Worm (Caenorhabditis elegans) whole organism, L2 larva: ENCODE data around the gene Y75D11A.3.
"Not testable (repeated sequence)": the region's sequence is repeated elsewhere in the genome, so short reads cannot be mapped to it uniquely, and the experiment has no call there.

ENCODE experiments used
- C34F6.9 ChIP-seq: fragments of 150-350 bp; optimal IDR thresholded peaks from 2 replicates; lab custom pipeline; 2014; ENCODE audit warnings: missing biosample characterization, missing genetic modification characterization
- F13H6.1 ChIP-seq: sonication (generic microtip); optimal IDR thresholded peaks from 2 replicates; lab custom pipeline; 2016; ENCODE audit warnings: missing genetic modification characterization, missing compliant biosample characterization
- Y55F3AM.14 ChIP-seq: fragments of 200-800 bp; sonication (Bioruptor generic); optimal IDR thresholded peaks from 2 replicates; lab custom pipeline; 2018; ENCODE audit warnings: mild to moderate bottlenecking, missing genetic modification characterization, missing compliant biosample characterization
- ama-1 ChIP-seq: fragments of 150-350 bp; optimal IDR thresholded peaks from 2 replicates; lab custom pipeline; 2018; ENCODE audit warnings: inconsistent platforms
- ceh-82 ChIP-seq: fragments of 150-350 bp; optimal IDR thresholded peaks from 2 replicates; lab custom pipeline; 2014; ENCODE audit warnings: missing biosample characterization, missing genetic modification characterization
- dmd-4 ChIP-seq: sonication (generic microtip); optimal IDR thresholded peaks from 2 replicates; lab custom pipeline; 2017; ENCODE audit warnings: missing biosample characterization, missing genetic modification characterization
- elt-1 ChIP-seq: fragments of 150-350 bp; optimal IDR thresholded peaks from 2 replicates; lab custom pipeline; 2014; ENCODE audit warnings: missing biosample characterization, missing genetic modification characterization
- elt-3 ChIP-seq: sonication (generic microtip); optimal IDR thresholded peaks from 2 replicates; lab custom pipeline; 2017; ENCODE audit warnings: missing biosample characterization, missing genetic modification characterization
- fos-1 ChIP-seq: fragments of 150-350 bp; optimal IDR thresholded peaks from 2 replicates; lab custom pipeline; 2014; ENCODE audit warnings: missing biosample characterization, missing genetic modification characterization
- gmeb-1 ChIP-seq: fragments of 150-350 bp; optimal IDR thresholded peaks from 2 replicates; lab custom pipeline; 2014; ENCODE audit warnings: missing biosample characterization, missing genetic modification characterization
- lin-11 ChIP-seq: fragments of 150-350 bp; sonication (generic microtip); optimal IDR thresholded peaks from 2 replicates; lab custom pipeline; 2014; ENCODE audit warnings: missing biosample characterization, missing genetic modification characterization, inconsistent platforms, mixed read lengths
- lin-13 ChIP-seq: fragments of 150-350 bp; optimal IDR thresholded peaks from 2 replicates; lab custom pipeline; 2014; ENCODE audit warnings: missing biosample characterization, missing genetic modification reagents, missing genetic modification characterization
- lin-39 ChIP-seq: fragments of 150-350 bp; optimal IDR thresholded peaks from 2 replicates; lab custom pipeline; 2014; ENCODE audit warnings: missing biosample characterization, missing genetic modification reagents, missing genetic modification characterization
- lsy-2 ChIP-seq, 2 experiments: fragments of 150-350 bp in 1 of 2; sonication (generic microtip) in 1 of 2; optimal IDR thresholded peaks; 2 replicates each; lab custom pipeline; 2014 to 2017; ENCODE audit warnings: missing biosample characterization in 2 of 2, missing genetic modification characterization in 2 of 2
- mab-5 ChIP-seq: fragments of 150-350 bp; optimal IDR thresholded peaks from 2 replicates; lab custom pipeline; 2014; ENCODE audit warnings: missing biosample characterization, missing genetic modification characterization
- mbf-1 ChIP-seq: sonication (generic microtip); optimal IDR thresholded peaks from 2 replicates; lab custom pipeline; 2017; ENCODE audit warnings: missing biosample characterization, missing genetic modification characterization
- mdl-1 ChIP-seq, 2 experiments: fragments of 150-350 bp in 1 of 2; sonication (generic microtip) in 1 of 2; optimal IDR thresholded peaks; 2 replicates each; lab custom pipeline; 2017; ENCODE audit warnings: missing biosample characterization in 2 of 2, missing genetic modification characterization in 2 of 2
- nhr-129 ChIP-seq: fragments of 150-350 bp; optimal IDR thresholded peaks from 2 replicates; lab custom pipeline; 2014; ENCODE audit warnings: missing biosample characterization, missing genetic modification characterization
- nhr-237 ChIP-seq: fragments of 150-350 bp; optimal IDR thresholded peaks from 2 replicates; lab custom pipeline; 2014; ENCODE audit warnings: missing biosample characterization, missing genetic modification characterization
- nhr-25 ChIP-seq: fragments of 150-350 bp; sonication (generic microtip); optimal IDR thresholded peaks from 3 replicates; lab custom pipeline; 2014; ENCODE audit warnings: missing biosample characterization, missing genetic modification characterization
- nhr-6 ChIP-seq: fragments of 150-350 bp; optimal IDR thresholded peaks from 2 replicates; lab custom pipeline; 2014; ENCODE audit warnings: missing biosample characterization, missing genetic modification characterization
- nhr-77 ChIP-seq: fragments of 150-350 bp; optimal IDR thresholded peaks from 2 replicates; lab custom pipeline; 2014; ENCODE audit warnings: missing biosample characterization, missing genetic modification characterization
- peb-1 ChIP-seq: fragments of 150-350 bp; optimal IDR thresholded peaks from 2 replicates; lab custom pipeline; 2014; ENCODE audit warnings: missing biosample characterization, missing genetic modification characterization
- sem-4 ChIP-seq: fragments of 150-350 bp; optimal IDR thresholded peaks from 2 replicates; lab custom pipeline; 2014; ENCODE audit warnings: missing biosample characterization, missing genetic modification reagents, missing genetic modification characterization
- skn-1 ChIP-seq: sonication (generic microtip); optimal IDR thresholded peaks from 2 replicates; lab custom pipeline; 2017; ENCODE audit warnings: missing biosample characterization, missing genetic modification characterization
- sma-3 ChIP-seq: sonication (generic microtip); optimal IDR thresholded peaks from 2 replicates; lab custom pipeline; 2016; ENCODE audit warnings: missing genetic modification reagents, missing genetic modification characterization, missing compliant biosample characterization
- sma-9 ChIP-seq, 2 experiments: fragments of 150-350 bp in 1 of 2; sonication (generic microtip) in 1 of 2; optimal IDR thresholded peaks; 2 replicates each; lab custom pipeline; 2014 to 2016; ENCODE audit warnings: missing genetic modification characterization in 2 of 2, mild to moderate bottlenecking in 1 of 2, missing biosample characterization in 1 of 2, missing compliant biosample characterization in 1 of 2, missing genetic modification reagents in 1 of 2, moderate library complexity in 1 of 2
- unc-62 ChIP-seq: fragments of 150-350 bp; optimal IDR thresholded peaks from 2 replicates; lab custom pipeline; 2014; ENCODE audit warnings: missing biosample characterization, missing genetic modification reagents, missing genetic modification characterization
- zag-1 ChIP-seq: fragments of 150-350 bp; optimal IDR thresholded peaks from 2 replicates; lab custom pipeline; 2014; ENCODE audit warnings: missing biosample characterization, missing genetic modification characterization
- ztf-1 ChIP-seq: fragments of 200-800 bp; sonication (Bioruptor generic); conservative IDR thresholded peaks from 2 replicates; pipeline ENCODE4 v1.3.6; 2022; ENCODE audit warnings: missing genetic modification characterization, missing compliant biosample characterization
- ztf-4 ChIP-seq: fragments of 150-350 bp; optimal IDR thresholded peaks from 2 replicates; lab custom pipeline; 2014; ENCODE audit warnings: missing biosample characterization, missing genetic modification characterization

Y75D11A.3 gene

ce11 chrX:1748476-1748875 lies 2.5 kb upstream of the Y75D11A.3 start, which contains the start of gene Y75D11A.6:
Gene Y75D11A.6 (minus strand): TSS chrX:1748576.
- not testable (repeated sequence) for TF ChIP-seq mbf-1 (tag; lab: Kevin White, UChicago); skn-1 (tag; lab: Kevin White, UChicago); ama-1 (lab: Kevin White, UChicago)

DNA sequence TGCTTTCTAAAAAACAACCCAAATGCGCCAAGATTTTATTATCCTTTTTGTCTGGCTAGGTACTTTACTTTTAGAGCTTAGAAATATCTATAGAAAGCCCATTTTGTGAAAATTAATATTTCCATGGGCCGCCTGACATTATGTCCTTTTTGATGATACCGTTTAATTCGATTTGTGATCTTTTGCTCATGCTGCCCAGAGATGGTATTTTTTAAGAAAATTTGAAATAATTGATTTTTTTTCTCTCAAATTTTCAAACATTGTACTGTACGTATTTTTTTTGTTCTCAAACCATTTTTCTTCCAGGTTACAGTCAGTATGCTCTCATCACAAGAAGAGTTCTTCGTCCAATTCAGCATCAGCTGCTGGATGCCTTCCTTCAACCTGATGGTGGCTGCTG lies 3.5 kb downstream of the Y75D11A.3 start, which contains the start of gene Y75D11A.2:
TSS of gene Y75D11A.2 (plus strand) at position 301 of the 400 bp plus-strand sequence.
- not testable (repeated sequence) for TF ChIP-seq nhr-77 (tag; lab: Kevin White, UChicago); mdl-1 (tag; optimal IDR thresholded peaks at IDR 0.05; lab: Kevin White, UChicago); lin-11

DNA sequence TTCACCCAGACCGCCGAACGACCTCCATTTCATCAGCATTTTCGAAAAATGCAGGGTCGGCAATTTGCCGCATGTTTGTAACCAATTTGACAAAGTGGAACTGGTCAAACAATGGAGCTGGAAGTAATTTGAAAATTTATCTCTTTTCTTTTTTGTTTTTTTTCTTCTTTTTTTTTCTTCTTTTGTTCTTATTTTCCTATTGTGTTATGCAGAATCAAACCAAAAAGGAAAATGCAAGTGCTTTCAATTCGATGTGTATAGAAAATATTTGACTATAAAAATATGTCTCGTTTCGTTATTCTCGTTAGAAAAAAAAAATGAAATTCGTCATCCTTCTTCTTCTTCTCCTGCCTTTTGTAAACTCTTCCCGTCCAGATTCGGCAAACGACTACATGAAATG lies 8.4 kb downstream of the Y75D11A.3 start, which contains the start of gene F07G6.10:
TSS of gene F07G6.10 (plus strand) at position 301 of the 400 bp plus-strand sequence.
- TF ChIP-seq Y55F3AM.14 (GFP tag; lab: Kevin White, UChicago) (no peak), mdl-1 (tag; optimal IDR thresholded peaks at IDR 0.05; lab: Kevin White, UChicago) (no peak), lin-39 (tag; lab: Kevin White, UChicago) (no peak), F13H6.1 (tag; lab: Kevin White, UChicago) (no peak), gmeb-1 (tag; lab: Kevin White, UChicago) (no peak), ceh-82 (no peak), dmd-4 (tag; lab: Kevin White, UChicago) (no peak), C34F6.9 (no peak), unc-62 (GFP tag; lab: Kevin White, UChicago) (no peak), ama-1 (lab: Kevin White, UChicago) (no peak), nhr-129 (no peak), nhr-25 (no peak), nhr-237 (tag; lab: Kevin White, UChicago) (no peak), mab-5 (tag; lab: Kevin White, UChicago) (no peak), sma-9 (GFP tag; optimal IDR thresholded peaks at IDR 0.05; lab: Kevin White, UChicago) (no peak), sma-9 (tag; optimal IDR thresholded peaks at IDR 0.05; lab: Kevin White, UChicago) (no peak)

DNA sequence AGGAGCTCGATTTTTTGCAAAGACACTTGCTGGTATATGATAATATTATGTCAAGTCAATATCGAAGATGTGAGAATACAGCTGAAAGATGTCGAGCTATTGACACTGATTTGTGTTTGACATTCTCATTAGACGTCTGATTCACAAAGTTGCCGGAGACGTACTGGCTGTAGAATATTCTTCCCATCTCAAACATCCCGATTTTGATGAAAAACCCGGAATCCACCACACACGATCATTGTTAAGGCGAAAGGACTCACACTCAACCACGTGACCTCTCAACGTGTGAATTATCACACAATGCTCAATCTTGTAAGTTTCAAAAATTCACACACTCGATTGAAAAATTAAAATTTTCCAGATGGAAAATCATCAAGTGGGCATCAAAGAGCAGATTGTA lies 10.1 kb downstream of the Y75D11A.3 start, which contains the start of gene F07G6.12:
TSS of gene F07G6.12 (plus strand) at position 301 of the 400 bp plus-strand sequence.
- TF ChIP-seq lin-13 (no peak), sma-9 (GFP tag; optimal IDR thresholded peaks at IDR 0.05; lab: Kevin White, UChicago) (no peak), sma-9 (tag; optimal IDR thresholded peaks at IDR 0.05; lab: Kevin White, UChicago) (no peak), lsy-2 (tag; optimal IDR thresholded peaks at IDR 0.05; lab: Kevin White, UChicago) (no peak), zag-1 (tag; lab: Kevin White, UChicago) (no peak), nhr-237 (tag; lab: Kevin White, UChicago) (no peak), dmd-4 (tag; lab: Kevin White, UChicago) (no peak), elt-1 (tag; lab: Kevin White, UChicago) (no peak), fos-1 (tag; lab: Kevin White, UChicago) (no peak), skn-1 (tag; lab: Kevin White, UChicago) (no peak), ztf-4 (tag; lab: Kevin White, UChicago) (no peak), mdl-1 (tag; optimal IDR thresholded peaks at IDR 0.05; lab: Kevin White, UChicago) (no peak), lin-39 (tag; lab: Kevin White, UChicago) (no peak), nhr-6 (tag; lab: Kevin White, UChicago) (no peak), sem-4 (tag; lab: Kevin White, UChicago) (no peak), nhr-25 (no peak), lin-11 (no peak)
- TF ChIP-seq, all 48 proteins: peak for 0

DNA sequence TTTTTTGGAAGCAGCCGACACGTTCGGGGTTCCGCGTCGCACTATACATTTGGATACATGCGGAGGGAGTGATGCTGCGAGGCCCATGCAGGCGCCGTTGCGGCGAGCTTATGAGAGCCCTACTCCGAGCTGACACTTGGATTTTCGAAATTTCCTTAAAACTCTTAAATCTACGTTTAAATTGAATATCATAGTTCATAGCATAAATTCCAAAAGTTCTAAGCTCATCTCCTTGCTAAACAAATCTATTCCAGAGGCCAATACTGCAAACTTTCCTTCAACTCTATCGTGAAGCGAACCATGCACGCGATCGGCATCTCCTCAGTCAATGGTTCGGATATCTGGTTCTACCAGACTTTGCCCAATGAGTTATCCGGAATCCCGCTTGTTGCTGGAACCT lies 16.5 kb downstream of the Y75D11A.3 start, which contains the start of gene dgn-3:
TSS of gene dgn-3 (plus strand) at position 301 of the 400 bp plus-strand sequence.
- TF ChIP-seq elt-3 (no peak), skn-1 (tag; lab: Kevin White, UChicago) (no peak), unc-62 (GFP tag; lab: Kevin White, UChicago) (no peak), mbf-1 (tag; lab: Kevin White, UChicago) (no peak), ama-1 (lab: Kevin White, UChicago) (no peak), lin-13 (no peak), F13H6.1 (tag; lab: Kevin White, UChicago) (no peak), lin-11 (no peak), ztf-1 (GFP tag; lab: Robert Waterston, UW) (no peak), peb-1 (tag; lab: Kevin White, UChicago) (no peak), sma-3 (no peak)
